Worm (Caenorhabditis elegans) whole organism, young adult: ENCODE results near the gene T23B12.5.
"Not testable (repeated sequence)": the region's sequence is repeated elsewhere in the genome, so short reads cannot be mapped to it uniquely, and the experiment has no call there.

Source experiments
- F10E7.11 ChIP-seq: sonication (generic microtip); optimal IDR thresholded peaks from 2 replicates; lab custom pipeline; 2017; ENCODE audit warnings: mild to moderate bottlenecking, missing genetic modification characterization, moderate library complexity, missing compliant biosample characterization
- F23B12.7 ChIP-seq: sonication (generic microtip); optimal IDR thresholded peaks from 2 replicates; lab custom pipeline; 2017; ENCODE audit warnings: missing genetic modification characterization, mild to moderate bottlenecking, missing compliant biosample characterization, antibody characterized with exemption, moderate library complexity; ENCODE audit not compliant: insufficient read depth
- ama-1 ChIP-seq, 3 experiments: fragments of 150-350 bp in 1 of 3; sonication (generic microtip) in 2 of 3; optimal IDR thresholded peaks; 2 replicates each; lab custom pipeline; 2014 to 2018; ENCODE audit warnings: missing biosample characterization in 2 of 3, missing genetic modification characterization in 2 of 3, missing genetic modification reagents in 2 of 3
- athp-1 ChIP-seq: sonication (generic microtip); optimal IDR thresholded peaks from 2 replicates; lab custom pipeline; 2017; ENCODE audit warnings: mild to moderate bottlenecking, missing genetic modification characterization, missing compliant biosample characterization
- lin-40 ChIP-seq: sonication (generic microtip); optimal IDR thresholded peaks from 2 replicates; lab custom pipeline; 2016; ENCODE audit warnings: missing genetic modification characterization, mild to moderate bottlenecking, missing compliant biosample characterization, missing genotype, missing genetic modification reagents
- madf-3 ChIP-seq: fragments of 200-800 bp; sonication (Bioruptor generic); IDR thresholded peaks from 2 replicates; pipeline ENCODE4 v1.3.6; 2022; ENCODE audit warnings: missing genetic modification reagents, missing genetic modification characterization, missing compliant biosample characterization
- snpc-4 ChIP-seq, 5 experiments: fragments of 150-350 bp in 1 of 5; sonication (generic microtip) in 4 of 5; optimal IDR thresholded peaks; 2 replicates each; lab custom pipeline; 2014 to 2018; ENCODE audit warnings: missing genetic modification characterization in 5 of 5, missing biosample characterization in 3 of 5, antibody characterized with exemption in 2 of 5, mild to moderate bottlenecking in 2 of 5, missing compliant biosample characterization in 2 of 5, missing genotype in 2 of 5, moderate library complexity in 2 of 5, missing genetic modification reagents in 1 of 5
- somi-1 ChIP-seq: fragments of 200-800 bp; sonication (Bioruptor generic); optimal IDR thresholded peaks from 2 replicates; lab custom pipeline; 2018; ENCODE audit warnings: mild to moderate bottlenecking, missing genetic modification characterization, missing compliant biosample characterization
- unc-62 ChIP-seq: fragments of 150-350 bp; optimal IDR thresholded peaks from 2 replicates; lab custom pipeline; 2014; ENCODE audit warnings: missing biosample characterization, missing genetic modification reagents, missing genetic modification characterization

DNA sequence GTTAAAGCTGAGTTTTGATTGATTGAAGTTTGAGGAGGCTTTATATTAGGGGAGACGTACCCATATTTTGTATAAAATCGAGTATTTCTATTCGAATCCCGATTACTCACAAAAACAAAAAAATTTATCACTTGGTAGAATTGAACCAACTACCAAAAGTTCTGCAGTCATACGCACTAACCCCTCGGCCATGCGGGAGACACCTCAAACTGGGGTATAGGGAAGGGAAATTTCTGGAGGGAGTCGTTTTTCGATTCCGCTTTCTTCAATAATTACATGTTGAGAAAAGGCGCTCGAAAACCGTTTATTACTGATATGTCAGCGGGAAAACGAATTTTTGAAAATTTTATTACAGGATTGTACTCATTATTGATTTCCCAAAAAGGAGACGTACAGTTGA, 16.5 kb downstream of the T23B12.5 start:
- not testable (repeated sequence) for TF ChIP-seq F10E7.11; ama-1 (optimal IDR thresholded peaks at IDR 0.05; lab: Kevin White, UChicago); ama-1 (GFP tag; optimal IDR thresholded peaks at IDR 0.05; lab: Kevin White, UChicago); unc-62 (GFP tag; lab: Kevin White, UChicago); snpc-4 (GFP tag; optimal IDR thresholded peaks at IDR 0.05; lab: Kevin White, UChicago); somi-1; athp-1 (tag; lab: Kevin White, UChicago); lin-40 (tag; lab: Kevin White, UChicago); F23B12.7 (tag; lab: Kevin White, UChicago); madf-3 (GFP tag; lab: Robert Waterston, UW)
- peak in 1 of 4 experiments; percentile 21 for TF ChIP-seq snpc-4 (tag; optimal IDR thresholded peaks at IDR 0.05; lab: Kevin White, UChicago)
